Worm (Caenorhabditis elegans) whole organism, young adult: ENCODE measurements around the gene lrx-1.
A peak's percentile ranks its signal among the peaks of the same experiment; 100 is the strongest.

Experiments
- B0019.2 ChIP-seq: fragments of 200-800 bp; sonication (Bioruptor generic); conservative IDR thresholded peaks from 2 replicates; pipeline ENCODE4 v1.3.6; 2022; ENCODE audit warnings: missing genetic modification reagents, missing genetic modification characterization, missing compliant biosample characterization
- F49E8.2 ChIP-seq: sonication (generic microtip); optimal IDR thresholded peaks from 3 replicates; lab custom pipeline; 2017; ENCODE audit warnings: missing genetic modification characterization, mild to moderate bottlenecking, missing compliant biosample characterization, antibody characterized with exemption, moderate library complexity; ENCODE audit not compliant: insufficient read depth
- F52B5.7 ChIP-seq: sonication (generic microtip); optimal IDR thresholded peaks from 2 replicates; lab custom pipeline; 2016; ENCODE audit warnings: mild to moderate bottlenecking, missing genetic modification characterization, missing compliant biosample characterization
- K11D2.4 ChIP-seq: fragments of 200-800 bp; sonication (Bioruptor generic); IDR thresholded peaks from 2 replicates; pipeline ENCODE4 v1.3.6; 2022; ENCODE audit warnings: missing genetic modification reagents, missing genetic modification characterization, missing compliant biosample characterization
- T26A5.8 ChIP-seq: sonication (generic microtip); optimal IDR thresholded peaks from 2 replicates; lab custom pipeline; 2016; ENCODE audit warnings: missing genetic modification characterization, missing compliant biosample characterization
- atf-7 ChIP-seq: sonication (generic microtip); optimal IDR thresholded peaks from 2 replicates; lab custom pipeline; 2017; ENCODE audit warnings: mild to moderate bottlenecking, missing genetic modification characterization, missing compliant biosample characterization
- attf-3 ChIP-seq: fragments of 200-800 bp; sonication (Bioruptor generic); conservative IDR thresholded peaks from 2 replicates; pipeline ENCODE4 v1.3.6; 2022; ENCODE audit warnings: missing genetic modification reagents, missing genetic modification characterization, missing compliant biosample characterization
- attf-6 ChIP-seq: fragments of 200-800 bp; sonication (Bioruptor generic); IDR thresholded peaks from 2 replicates; pipeline ENCODE4 v1.3.6; 2022; ENCODE audit warnings: missing genetic modification reagents, missing genetic modification characterization, missing compliant biosample characterization
- bed-1 ChIP-seq: fragments of 200-800 bp; sonication (Bioruptor generic); IDR thresholded peaks from 2 replicates; pipeline ENCODE4 v1.3.6; 2022; ENCODE audit warnings: missing genetic modification reagents, missing genetic modification characterization, missing compliant biosample characterization
- ccch-3 ChIP-seq: fragments of 200-800 bp; sonication (Bioruptor generic); optimal IDR thresholded peaks from 2 replicates; lab custom pipeline; 2018; ENCODE audit warnings: mild to moderate bottlenecking, missing genetic modification characterization, missing compliant biosample characterization
- cebp-1 ChIP-seq, 2 experiments: fragments of 200-800 bp in 1 of 2; sonication (Bioruptor generic) in 1 of 2; sonication (generic microtip) in 1 of 2; IDR thresholded peaks in 1 of 2; optimal IDR thresholded peaks in 1 of 2; 2 replicates each; pipeline versions ENCODE4 v1.3.6 to Lab custom; 2017 to 2022; ENCODE audit warnings: missing compliant biosample characterization in 2 of 2, missing genetic modification characterization in 2 of 2, mild to moderate bottlenecking in 1 of 2, missing genetic modification reagents in 1 of 2, moderate library complexity in 1 of 2
- ceh-27 ChIP-seq: fragments of 200-800 bp; sonication (Bioruptor generic); optimal IDR thresholded peaks from 2 replicates; lab custom pipeline; 2018; ENCODE audit warnings: mild to moderate bottlenecking, missing genetic modification characterization, moderate library complexity, missing compliant biosample characterization
- chd-7 ChIP-seq: sonication (generic microtip); optimal IDR thresholded peaks from 2 replicates; lab custom pipeline; 2016; ENCODE audit warnings: mild to moderate bottlenecking, missing genetic modification characterization, moderate library complexity, missing compliant biosample characterization
- dpff-1 ChIP-seq: sonication (generic microtip); optimal IDR thresholded peaks from 2 replicates; lab custom pipeline; 2017; ENCODE audit warnings: mild to moderate bottlenecking, missing genetic modification characterization, missing compliant biosample characterization
- dpl-1 ChIP-seq: fragments of 150-350 bp; optimal IDR thresholded peaks from 2 replicates; lab custom pipeline; 2014; ENCODE audit warnings: missing biosample characterization, missing genetic modification reagents, missing genetic modification characterization
- efl-1 ChIP-seq: fragments of 150-350 bp; optimal IDR thresholded peaks from 2 replicates; lab custom pipeline; 2014; ENCODE audit warnings: missing biosample characterization, missing genetic modification reagents, missing genetic modification characterization
- egrh-3 ChIP-seq: fragments of 200-800 bp; sonication (Bioruptor generic); IDR thresholded peaks from 2 replicates; pipeline ENCODE4 v1.3.6; 2022; ENCODE audit warnings: missing genetic modification reagents, missing genetic modification characterization, missing compliant biosample characterization
- ets-4 ChIP-seq: fragments of 200-800 bp; sonication (Bioruptor generic); optimal IDR thresholded peaks from 2 replicates; lab custom pipeline; 2018; ENCODE audit warnings: mild to moderate bottlenecking, missing genetic modification characterization, missing compliant biosample characterization
- fkh-3 ChIP-seq: sonication (generic microtip); optimal IDR thresholded peaks from 2 replicates; lab custom pipeline; 2016; ENCODE audit warnings: mild to moderate bottlenecking, missing genetic modification characterization, missing compliant biosample characterization
- hlh-12 ChIP-seq: sonication (generic microtip); optimal IDR thresholded peaks from 2 replicates; lab custom pipeline; 2016; ENCODE audit warnings: missing genetic modification characterization, missing compliant biosample characterization
- hlh-26 ChIP-seq: fragments of 200-800 bp; sonication (Bioruptor generic); conservative IDR thresholded peaks from 2 replicates; pipeline ENCODE4 v1.3.6; 2022; ENCODE audit warnings: missing genetic modification reagents, missing genetic modification characterization, missing compliant biosample characterization
- hmg-1.2 ChIP-seq: fragments of 200-800 bp; sonication (Bioruptor generic); IDR thresholded peaks from 2 replicates; pipeline ENCODE4 v1.3.6; 2022; ENCODE audit warnings: missing genetic modification reagents, missing genetic modification characterization, missing compliant biosample characterization
- hrde-1 ChIP-seq: sonication (generic microtip); optimal IDR thresholded peaks from 2 replicates; lab custom pipeline; 2016; ENCODE audit warnings: missing genetic modification characterization, mild to moderate bottlenecking, missing compliant biosample characterization, moderate library complexity, missing genotype, missing genetic modification reagents, borderline replicate concordance
- let-607 ChIP-seq, 2 experiments: fragments of 200-800 bp in 1 of 2; sonication (Bioruptor generic) in 1 of 2; sonication (generic microtip) in 1 of 2; optimal IDR thresholded peaks; 2 replicates each; lab custom pipeline; 2016 to 2018; ENCODE audit warnings: mild to moderate bottlenecking in 2 of 2, missing compliant biosample characterization in 2 of 2, missing genetic modification characterization in 2 of 2, moderate library complexity in 2 of 2, missing genotype in 1 of 2
- lin-35 ChIP-seq, 3 experiments: fragments of 150-350 bp in 2 of 3; sonication (generic microtip) in 1 of 3; optimal IDR thresholded peaks; 2 replicates each; lab custom pipeline; 2014 to 2018; ENCODE audit warnings: missing biosample characterization in 3 of 3, missing genetic modification characterization in 3 of 3, missing genetic modification reagents in 3 of 3
- lsl-1 ChIP-seq: fragments of 200-800 bp; sonication (Bioruptor generic); optimal IDR thresholded peaks from 2 replicates; lab custom pipeline; 2018; ENCODE audit warnings: mild to moderate bottlenecking, missing genetic modification characterization, moderate library complexity, missing compliant biosample characterization
- madf-3 ChIP-seq: fragments of 200-800 bp; sonication (Bioruptor generic); IDR thresholded peaks from 2 replicates; pipeline ENCODE4 v1.3.6; 2022; ENCODE audit warnings: missing genetic modification reagents, missing genetic modification characterization, missing compliant biosample characterization
- madf-6 ChIP-seq: fragments of 200-800 bp; sonication (Bioruptor generic); IDR thresholded peaks from 2 replicates; pipeline ENCODE4 v1.3.6; 2022; ENCODE audit warnings: missing genetic modification reagents, missing genetic modification characterization, missing compliant biosample characterization
- mcd-1 ChIP-seq: fragments of 200-800 bp; sonication (Bioruptor generic); IDR thresholded peaks from 2 replicates; pipeline ENCODE4 v1.3.6; 2022; ENCODE audit warnings: missing genetic modification reagents, missing genetic modification characterization, missing compliant biosample characterization
- mxl-1 ChIP-seq: sonication (generic microtip); optimal IDR thresholded peaks from 2 replicates; lab custom pipeline; 2016; ENCODE audit warnings: missing genetic modification characterization, missing compliant biosample characterization
- nfya-1 ChIP-seq: sonication (generic microtip); optimal IDR thresholded peaks from 2 replicates; lab custom pipeline; 2017; ENCODE audit warnings: antibody characterized with exemption, missing compliant biosample characterization, missing genetic modification characterization, borderline replicate concordance; ENCODE audit not compliant: insufficient read depth
- nfya-2 ChIP-seq: fragments of 200-800 bp; sonication (Bioruptor generic); IDR thresholded peaks from 2 replicates; pipeline ENCODE4 v1.3.6; 2022; ENCODE audit warnings: missing genetic modification reagents, missing genetic modification characterization, missing compliant biosample characterization
- rcor-1 ChIP-seq: fragments of 200-800 bp; sonication (Bioruptor generic); IDR thresholded peaks from 2 replicates; pipeline ENCODE4 v1.3.6; 2022; ENCODE audit warnings: missing genetic modification reagents, missing genetic modification characterization, missing compliant biosample characterization
- rec-8 ChIP-seq, 2 experiments: sonication (generic microtip); optimal IDR thresholded peaks; 2 replicates each; lab custom pipeline; 2016; ENCODE audit warnings: mild to moderate bottlenecking in 2 of 2, missing genetic modification characterization in 2 of 2, missing genetic modification reagents in 2 of 2, missing genotype in 2 of 2, missing biosample characterization in 1 of 2, missing compliant biosample characterization in 1 of 2, moderate library complexity in 1 of 2
- rpc-1 ChIP-seq, 2 experiments: fragments of 150-350 bp in 1 of 2; sonication (generic microtip) in 1 of 2; optimal IDR thresholded peaks; 2 replicates each; lab custom pipeline; 2014 to 2018; ENCODE audit warnings: missing biosample characterization in 1 of 2, missing genetic modification characterization in 1 of 2, missing genetic modification reagents in 1 of 2, missing genotype in 1 of 2
- sdz-38 ChIP-seq: sonication (generic microtip); optimal IDR thresholded peaks from 2 replicates; lab custom pipeline; 2016; ENCODE audit warnings: missing genotype, missing genetic modification characterization, missing compliant biosample characterization
- snpc-1.3 ChIP-seq: sonication (generic microtip); optimal IDR thresholded peaks from 2 replicates; lab custom pipeline; 2017; ENCODE audit warnings: missing genetic modification characterization, mild to moderate bottlenecking, missing compliant biosample characterization, antibody characterized with exemption, moderate library complexity, missing genotype, missing genetic modification reagents; ENCODE audit not compliant: insufficient read depth
- xnd-1 ChIP-seq: sonication (generic microtip); optimal IDR thresholded peaks from 2 replicates; lab custom pipeline; 2016; ENCODE audit warnings: missing genotype, missing genetic modification reagents, missing genetic modification characterization, missing compliant biosample characterization

The lrx-1 gene

DNA sequence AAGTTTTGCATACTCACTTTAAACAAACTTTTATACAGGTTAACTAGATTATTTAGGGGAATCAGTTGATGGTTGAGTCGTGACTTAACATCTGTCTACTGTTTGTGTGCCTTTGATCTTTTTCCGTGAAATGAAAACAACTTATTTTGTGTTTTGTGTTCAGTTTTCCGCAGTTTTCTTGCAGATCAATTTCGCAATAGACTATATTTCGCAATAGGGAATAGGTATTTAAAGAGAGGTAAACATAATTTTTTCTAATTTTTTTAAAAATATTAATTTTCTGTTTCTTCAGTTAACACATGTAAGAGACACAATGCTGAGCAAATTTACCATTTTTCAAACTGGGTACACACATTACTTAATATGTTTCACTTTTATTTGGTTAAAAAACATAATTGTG lies 9.0 kb downstream of the lrx-1 start, which contains the start of gene tbb-6:
tbb-6 (plus strand) TSS at position 155 of the 400 bp plus-strand sequence.
- TF ChIP-seq sdz-38 (no peak), dpff-1 (tag; lab: Kevin White, UChicago) (no peak), rcor-1 (GFP tag; lab: Robert Waterston, UW) (no peak), K11D2.4 (GFP tag; lab: Robert Waterston, UW) (no peak), ets-4 (GFP tag; lab: Kevin White, UChicago) (no peak), rec-8 (tag; optimal IDR thresholded peaks at IDR 0.05; lab: Kevin White, UChicago) (no peak), cebp-1 (GFP tag; IDR thresholded peaks at IDR 0.05; lab: Robert Waterston, UW) (peak; percentile 96), cebp-1 (tag; optimal IDR thresholded peaks at IDR 0.05; lab: Kevin White, UChicago) (peak; percentile 99), B0019.2 (no peak)

ce11 chrV:12263723-12264122 lies 11.4 kb downstream of the lrx-1 start, which contains the start of gene ssp-35:
Gene ssp-35, minus strand, starts transcription at chrV:12263823.
- TF ChIP-seq rpc-1 (optimal IDR thresholded peaks at IDR 0.05; lab: Kevin White, UChicago) = no peak
- no peak for TF ChIP-seq rpc-1 (tag; optimal IDR thresholded peaks at IDR 0.05; lab: Kevin White, UChicago)
- TF ChIP-seq ccch-3 = no peak
- no peak for TF ChIP-seq nfya-1 (tag; lab: Kevin White, UChicago)
- TF ChIP-seq lsl-1 (GFP tag; lab: Kevin White, UChicago) = no peak

ce11 chrV:12269272-12269767 lies 16.9 kb downstream of the lrx-1 start, which contains the start of gene twk-24:
Gene twk-24, minus strand, starts transcription at chrV:12269322.
- TF ChIP-seq attf-6 (GFP tag; lab: Robert Waterston, UW) (no peak), snpc-1.3 (tag; lab: Kevin White, UChicago) (no peak), lin-35 (GFP tag; optimal IDR thresholded peaks at IDR 0.05; lab: Kevin White, UChicago) (no peak), xnd-1 (tag; lab: Kevin White, UChicago) (no peak), nfya-1 (tag; lab: Kevin White, UChicago) (no peak), hlh-12 (tag; lab: Kevin White, UChicago) (no peak), egrh-3 (GFP tag; lab: Robert Waterston, UW) (no peak), ccch-3 (no peak), fkh-3 (tag; lab: Kevin White, UChicago) (no peak), ceh-27 (GFP tag; lab: Kevin White, UChicago) (no peak), F52B5.7 (no peak), efl-1 (GFP tag; lab: Kevin White, UChicago) (no peak), T26A5.8 (tag; lab: Kevin White, UChicago) (no peak), let-607 (tag; optimal IDR thresholded peaks at IDR 0.05; lab: Kevin White, UChicago) (no peak)

- no peak for TF ChIP-seq madf-3 (GFP tag; lab: Robert Waterston, UW)
- TF ChIP-seq mcd-1 (GFP tag; lab: Robert Waterston, UW) = peak; percentile 61; the same call in 1 of the 2 replicates
- peak; percentile 67 for TF ChIP-seq efl-1 (GFP tag; lab: Kevin White, UChicago)
- TF ChIP-seq madf-6 (GFP tag; lab: Robert Waterston, UW) = 0 out of 2 replicates have a peak, but pooled peaks have one; percentile 19
- TF ChIP-seq dpl-1 (GFP tag; lab: Kevin White, UChicago) = peak; percentile 21
These were observed 19.1 kb downstream of the lrx-1 start, which contains the start of the genes tsfm-1 and capg-2 for ce11 chrV:12271495-12271894. Gene tsfm-1, minus strand, starts transcription at chrV:12271551. Gene capg-2, plus strand, starts transcription at chrV:12271873.

- 0 out of 2 replicates have a peak, but pooled peaks have one; percentile 20 for TF ChIP-seq attf-3
- 0 out of 2 replicates have a peak, but pooled peaks have one; percentile 44 for TF ChIP-seq madf-3 (GFP tag; lab: Robert Waterston, UW)
- TF ChIP-seq atf-7 (tag; lab: Kevin White, UChicago) = no peak
- TF ChIP-seq nfya-2 (GFP tag; lab: Robert Waterston, UW) = 0 out of 2 replicates have a peak, but pooled peaks have one; percentile 44
- no peak for TF ChIP-seq hmg-1.2 (GFP tag; lab: Robert Waterston, UW)
- no peak for TF ChIP-seq bed-1 (GFP tag; lab: Robert Waterston, UW)
- no peak for TF ChIP-seq mxl-1 (tag; lab: Kevin White, UChicago)
- no peak for TF ChIP-seq hlh-26
- TF ChIP-seq chd-7 = no peak
- TF ChIP-seq F49E8.2 (tag; lab: Kevin White, UChicago) = no peak
- TF ChIP-seq hrde-1 (tag; lab: Kevin White, UChicago) = peak; percentile 67
- no peak for TF ChIP-seq xnd-1 (tag; lab: Kevin White, UChicago)
- TF ChIP-seq let-607 (tag; optimal IDR thresholded peaks at IDR 0.05; lab: Kevin White, UChicago) = no peak
These were observed 23.3 kb downstream of the lrx-1 start for ce11 chrV:12275714-12276113.
